In genomic region chr3R:7080157-7080916, dm6 we compare ENCODE assay signal across 4 fruit fly cellular contexts.
TF ChIP-seq lines count a peak whose summit lies in the region.

TSS of gene Ref1 (minus strand) at chr3R:7080387.

- no peak for TF ChIP-seq CTCF in whole organism, embryonic (GFP tag; optimal IDR thresholded peaks at IDR 0.05; lab: Kevin White, UChicago)

TF ChIP-seq in whole organism, adult, 20 proteins besides CTCF, POLR2A, EP300 and RAD21:
- TF ChIP-seq pad (GFP tag; optimal IDR thresholded peaks at IDR 0.05; lab: Kevin White, UChicago): no peak
- no peak for TF ChIP-seq Clk (GFP tag; optimal IDR thresholded peaks at IDR 0.05; lab: Kevin White, UChicago)
- TF ChIP-seq cic (GFP tag; optimal IDR thresholded peaks at IDR 0.05; lab: Kevin White, UChicago): no peak
- no peak for TF ChIP-seq cnc (optimal IDR thresholded peaks at IDR 0.05; lab: Kevin White, UChicago)
- no peak for TF ChIP-seq CG14711 (tag; optimal IDR thresholded peaks at IDR 0.05; lab: Kevin White, UChicago)
- TF ChIP-seq CG12768 (GFP tag; optimal IDR thresholded peaks at IDR 0.05; lab: Kevin White, UChicago): no peak
- no peak for TF ChIP-seq CG5204 (GFP tag; optimal IDR thresholded peaks at IDR 0.05; lab: Kevin White, UChicago)
- TF ChIP-seq ovo (GFP tag; optimal IDR thresholded peaks at IDR 0.05; lab: Kevin White, UChicago): no peak
- peak; percentile 19 for TF ChIP-seq Mnt (GFP tag; optimal IDR thresholded peaks at IDR 0.05; lab: Kevin White, UChicago)
- TF ChIP-seq CG11617 (GFP tag; optimal IDR thresholded peaks at IDR 0.05; lab: Kevin White, UChicago): no peak
- peak; percentile 4 for TF ChIP-seq CG7101 (tag; optimal IDR thresholded peaks at IDR 0.05; lab: Kevin White, UChicago)
- TF ChIP-seq Hr96 (GFP tag; optimal IDR thresholded peaks at IDR 0.05; lab: Kevin White, UChicago): no peak
- TF ChIP-seq kay (GFP tag; lab: Kevin White, UChicago; ENCODE audit: borderline replicate concordance): no peak
- TF ChIP-seq Crg-1 (GFP tag; optimal IDR thresholded peaks at IDR 0.05; lab: Kevin White, UChicago): no peak
- no peak for TF ChIP-seq CG33017 (tag; optimal IDR thresholded peaks at IDR 0.05; lab: Kevin White, UChicago)
- no peak for TF ChIP-seq CG1620 (GFP tag; optimal IDR thresholded peaks at IDR 0.05; lab: Kevin White, UChicago)
- no peak for TF ChIP-seq CG7045 (GFP tag; optimal IDR thresholded peaks at IDR 0.05; lab: Kevin White, UChicago)
- TF ChIP-seq bab1 (GFP tag; optimal IDR thresholded peaks at IDR 0.05; lab: Kevin White, UChicago): peak; percentile 9
- no peak for TF ChIP-seq toe (GFP tag; optimal IDR thresholded peaks at IDR 0.05; lab: Kevin White, UChicago)

TF ChIP-seq in whole organism, embryonic, 481 proteins besides CTCF, POLR2A, EP300 and RAD21 (continues in another document):
- TF ChIP-seq HLHmδ (GFP tag; optimal IDR thresholded peaks at IDR 0.05; lab: Kevin White, UChicago): no peak
- TF ChIP-seq CG4404 (GFP tag; IDR thresholded peaks at IDR 0.05; lab: Robert Waterston, UW): no peak
- no peak for TF ChIP-seq CG12391 (tag; optimal IDR thresholded peaks at IDR 0.05; lab: Kevin White, UChicago)
- no peak for TF ChIP-seq Dfd (GFP tag; optimal IDR thresholded peaks at IDR 0.05; lab: Kevin White, UChicago)
- TF ChIP-seq CG10209 (GFP tag; optimal IDR thresholded peaks at IDR 0.05; lab: Kevin White, UChicago): no peak
- TF ChIP-seq sob (GFP tag; IDR thresholded peaks at IDR 0.05; lab: Robert Waterston, UW): no peak
- no peak for TF ChIP-seq Neu2 (GFP tag; optimal IDR thresholded peaks at IDR 0.05; lab: Kevin White, UChicago; ENCODE audit: borderline replicate concordance)
- TF ChIP-seq twi (tag; optimal IDR thresholded peaks at IDR 0.05; lab: Kevin White, UChicago): no peak
- TF ChIP-seq hth (optimal IDR thresholded peaks at IDR 0.05; lab: Kevin White, UChicago): no peak
- TF ChIP-seq Bgb (GFP tag; IDR thresholded peaks at IDR 0.05; lab: Robert Waterston, UW; ENCODE audit: partially characterized antibody): no peak
- TF ChIP-seq da (GFP tag; optimal IDR thresholded peaks at IDR 0.05; lab: Kevin White, UChicago): no peak
- no peak for TF ChIP-seq CG17186 (GFP tag; optimal IDR thresholded peaks at IDR 0.05; lab: Kevin White, UChicago)
- peak; percentile 7 for TF ChIP-seq trem (tag; optimal IDR thresholded peaks at IDR 0.05; lab: Kevin White, UChicago)
- no peak for TF ChIP-seq Dad (GFP tag; optimal IDR thresholded peaks at IDR 0.05; lab: Kevin White, UChicago)
- TF ChIP-seq fd3F (GFP tag; optimal IDR thresholded peaks at IDR 0.05; lab: Kevin White, UChicago): no peak
- TF ChIP-seq CkIIα-i1 (GFP tag; IDR thresholded peaks at IDR 0.05; lab: Robert Waterston, UW): no peak
- no peak for TF ChIP-seq ind (GFP tag; optimal IDR thresholded peaks at IDR 0.05; lab: Kevin White, UChicago)
- TF ChIP-seq eyg (GFP tag; optimal IDR thresholded peaks at IDR 0.05; lab: Kevin White, UChicago): no peak
- TF ChIP-seq Kr (GFP tag; optimal IDR thresholded peaks at IDR 0.05; lab: Kevin White, UChicago): no peak
- no peak for TF ChIP-seq CG4854 (GFP tag; optimal IDR thresholded peaks at IDR 0.05; lab: Kevin White, UChicago)
- no peak for TF ChIP-seq CG16815 (GFP tag; optimal IDR thresholded peaks at IDR 0.05; lab: Kevin White, UChicago)
- TF ChIP-seq CG3847 (GFP tag; IDR thresholded peaks at IDR 0.05; lab: Robert Waterston, UW): no peak
- TF ChIP-seq Hr78 (GFP tag; optimal IDR thresholded peaks at IDR 0.05; lab: Kevin White, UChicago): no peak
- peak; percentile 91 for TF ChIP-seq CG17802 (tag; optimal IDR thresholded peaks at IDR 0.05; lab: Kevin White, UChicago)
- TF ChIP-seq emc (GFP tag; optimal IDR thresholded peaks at IDR 0.05; lab: Kevin White, UChicago): no peak
- TF ChIP-seq CG8388 (GFP tag; optimal IDR thresholded peaks at IDR 0.05; lab: Kevin White, UChicago): no peak
- no peak for TF ChIP-seq CG18599 (GFP tag; optimal IDR thresholded peaks at IDR 0.05; lab: Kevin White, UChicago)

TF ChIP-seq in whole organism, prepupa, 60 proteins besides CTCF, POLR2A, EP300 and RAD21:
- TF ChIP-seq pdm3 (GFP tag; optimal IDR thresholded peaks at IDR 0.05; lab: Kevin White, UChicago) (no peak), Eip78C (GFP tag; lab: Kevin White, UChicago) (peak; percentile 15)

TF ChIP-seq in whole organism, wandering third instar larva, 38 proteins besides CTCF, POLR2A, EP300 and RAD21:
- TF ChIP-seq sage (GFP tag; optimal IDR thresholded peaks at IDR 0.05; lab: Kevin White, UChicago) (no peak), woc (GFP tag; optimal IDR thresholded peaks at IDR 0.05; lab: Kevin White, UChicago) (peak; percentile 63)
